Worm (Caenorhabditis elegans) whole organism, L3 larva: ENCODE results near the gene C16C8.10.
A peak's percentile ranks its signal among the peaks of the same experiment; 100 is the strongest.

Experiments used
- R02D3.7 ChIP-seq: fragments of 150-350 bp; optimal IDR thresholded peaks from 2 replicates; lab custom pipeline; 2014; ENCODE audit warnings: missing biosample characterization, missing genetic modification characterization
- ZK546.5 ChIP-seq: sonication (generic microtip); optimal IDR thresholded peaks from 2 replicates; lab custom pipeline; 2017; ENCODE audit warnings: missing biosample characterization, missing genetic modification characterization
- aly-2 ChIP-seq: fragments of 150-350 bp; optimal IDR thresholded peaks from 2 replicates; lab custom pipeline; 2014; ENCODE audit warnings: missing biosample characterization, missing genetic modification characterization
- ama-1 ChIP-seq: fragments of 150-350 bp; optimal IDR thresholded peaks from 2 replicates; lab custom pipeline; 2018
- ceh-16 ChIP-seq: sonication (generic microtip); optimal IDR thresholded peaks from 2 replicates; lab custom pipeline; 2017; ENCODE audit warnings: missing biosample characterization, missing genetic modification characterization
- ceh-28 ChIP-seq: fragments of 150-350 bp; optimal IDR thresholded peaks from 2 replicates; lab custom pipeline; 2014; ENCODE audit warnings: missing biosample characterization, missing genetic modification reagents, missing genetic modification characterization
- egl-5 ChIP-seq: fragments of 150-350 bp; optimal IDR thresholded peaks from 2 replicates; lab custom pipeline; 2017; ENCODE audit warnings: missing biosample characterization, missing genetic modification reagents, missing genetic modification characterization, inconsistent platforms
- elt-1 ChIP-seq: fragments of 150-350 bp; optimal IDR thresholded peaks from 2 replicates; lab custom pipeline; 2014; ENCODE audit warnings: missing biosample characterization, missing genetic modification characterization
- elt-2 ChIP-seq: sonication (generic microtip); optimal IDR thresholded peaks from 2 replicates; lab custom pipeline; 2016; ENCODE audit warnings: missing genetic modification reagents, mild to moderate bottlenecking, missing genetic modification characterization, missing compliant biosample characterization
- eor-1 ChIP-seq, 2 experiments: fragments of 150-350 bp; optimal IDR thresholded peaks; 2 replicates each; lab custom pipeline; 2014 to 2018; ENCODE audit warnings: missing biosample characterization in 2 of 2, missing genetic modification characterization in 2 of 2
- fkh-10 ChIP-seq: sonication (generic microtip); optimal IDR thresholded peaks from 2 replicates; lab custom pipeline; 2017; ENCODE audit warnings: missing biosample characterization, missing genetic modification reagents, missing genetic modification characterization
- fkh-2 ChIP-seq: fragments of 150-350 bp; optimal IDR thresholded peaks from 2 replicates; lab custom pipeline; 2014; ENCODE audit warnings: missing biosample characterization, missing genetic modification reagents, missing genetic modification characterization
- hmg-11 ChIP-seq: sonication (generic microtip); optimal IDR thresholded peaks from 2 replicates; lab custom pipeline; 2016; ENCODE audit warnings: missing genetic modification characterization, missing compliant biosample characterization
- lin-15B ChIP-seq: fragments of 150-350 bp; optimal IDR thresholded peaks from 2 replicates; lab custom pipeline; 2014; ENCODE audit warnings: missing biosample characterization, missing genetic modification characterization
- lin-39 ChIP-seq: fragments of 150-350 bp; optimal IDR thresholded peaks from 2 replicates; lab custom pipeline; 2018; ENCODE audit warnings: missing biosample characterization, missing genetic modification reagents, missing genetic modification characterization
- mml-1 ChIP-seq: fragments of 150-350 bp; sonication (generic microtip); optimal IDR thresholded peaks from 3 replicates; lab custom pipeline; 2014; ENCODE audit warnings: missing biosample characterization, missing genetic modification characterization
- nfya-1 ChIP-seq: sonication (generic microtip); optimal IDR thresholded peaks from 2 replicates; lab custom pipeline; 2017; ENCODE audit warnings: missing genetic modification characterization, mild to moderate bottlenecking, missing compliant biosample characterization, antibody characterized with exemption, moderate library complexity; ENCODE audit not compliant: insufficient read depth
- nhr-11 ChIP-seq: fragments of 150-350 bp; optimal IDR thresholded peaks from 2 replicates; lab custom pipeline; 2014; ENCODE audit warnings: missing biosample characterization, missing genetic modification characterization
- nhr-23 ChIP-seq: fragments of 150-350 bp; optimal IDR thresholded peaks from 2 replicates; lab custom pipeline; 2014; ENCODE audit warnings: missing biosample characterization, missing genetic modification reagents, missing genetic modification characterization
- nhr-237 ChIP-seq: fragments of 150-350 bp; optimal IDR thresholded peaks from 2 replicates; lab custom pipeline; 2014; ENCODE audit warnings: missing biosample characterization, missing genetic modification characterization
- nhr-28 ChIP-seq: fragments of 150-350 bp; optimal IDR thresholded peaks from 2 replicates; lab custom pipeline; 2014; ENCODE audit warnings: missing biosample characterization, missing genetic modification characterization
- nhr-43 ChIP-seq: sonication (generic microtip); optimal IDR thresholded peaks from 2 replicates; lab custom pipeline; 2016; ENCODE audit warnings: mild to moderate bottlenecking, missing genetic modification characterization, missing compliant biosample characterization; ENCODE audit not compliant: poor library complexity, severe bottlenecking
- nhr-67 ChIP-seq: fragments of 150-350 bp; optimal IDR thresholded peaks from 2 replicates; lab custom pipeline; 2014; ENCODE audit warnings: missing biosample characterization, missing genetic modification characterization
- pqm-1 ChIP-seq: fragments of 150-350 bp; optimal IDR thresholded peaks from 2 replicates; lab custom pipeline; 2017; ENCODE audit warnings: missing biosample characterization, missing genetic modification characterization, inconsistent platforms
- snpc-4 ChIP-seq: fragments of 150-350 bp; optimal IDR thresholded peaks from 2 replicates; lab custom pipeline; 2014; ENCODE audit warnings: missing biosample characterization, missing genetic modification characterization
- unc-39 ChIP-seq: sonication (generic microtip); optimal IDR thresholded peaks from 4 replicates; lab custom pipeline; 2017; ENCODE audit warnings: missing biosample characterization, missing genetic modification characterization
- unc-62 ChIP-seq: fragments of 150-350 bp; sonication (generic microtip); optimal IDR thresholded peaks from 4 replicates; lab custom pipeline; 2014; ENCODE audit warnings: missing biosample characterization, missing genetic modification reagents, missing genetic modification characterization
- zag-1 ChIP-seq: fragments of 150-350 bp; optimal IDR thresholded peaks from 2 replicates; lab custom pipeline; 2014; ENCODE audit warnings: missing biosample characterization, missing genetic modification characterization

C16C8.10 gene

DNA sequence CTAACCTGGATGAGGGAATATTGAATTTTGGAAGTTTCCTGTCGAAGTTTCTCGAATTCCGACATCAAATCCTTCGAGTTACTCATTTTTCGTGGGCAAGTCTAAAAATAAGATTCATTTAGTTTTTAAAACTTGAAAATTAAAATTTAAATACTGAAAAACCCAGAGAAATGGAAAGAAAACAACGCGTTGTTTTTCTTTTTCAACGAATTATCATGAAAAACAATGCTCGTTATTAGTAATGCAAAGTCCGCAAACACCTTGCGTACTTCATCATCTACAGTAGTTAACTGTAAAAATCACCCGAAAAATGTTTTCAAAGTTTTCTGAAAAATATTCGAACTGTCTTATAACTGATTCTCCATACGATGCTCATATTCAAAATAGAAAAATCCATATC, 20.2 kb downstream of the C16C8.10 start, which contains the start of gene C16C8.4:
TSS of gene C16C8.4 (minus strand) at position 101 of the 400 bp plus-strand sequence.
- TF ChIP-seq nhr-67 (tag; lab: Kevin White, UChicago): no peak

ce11 chrII:3443154-3443553, 21.3 kb downstream of the C16C8.10 start, which contains the start of gene C16C8.22:
TSS of gene C16C8.22 (minus strand) at chrII:3443254.
- TF ChIP-seq fkh-10 (GFP tag; lab: Kevin White, UChicago) (no peak), elt-2 (no peak), ceh-16 (tag; lab: Kevin White, UChicago) (no peak), nhr-23 (no peak), ZK546.5 (tag; lab: Kevin White, UChicago) (no peak), nhr-28 (tag; lab: Kevin White, UChicago) (no peak), eor-1 (tag; optimal IDR thresholded peaks at IDR 0.05; lab: Kevin White, UChicago) (no peak), ceh-28 (no peak), aly-2 (tag; lab: Kevin White, UChicago) (no peak)

DNA sequence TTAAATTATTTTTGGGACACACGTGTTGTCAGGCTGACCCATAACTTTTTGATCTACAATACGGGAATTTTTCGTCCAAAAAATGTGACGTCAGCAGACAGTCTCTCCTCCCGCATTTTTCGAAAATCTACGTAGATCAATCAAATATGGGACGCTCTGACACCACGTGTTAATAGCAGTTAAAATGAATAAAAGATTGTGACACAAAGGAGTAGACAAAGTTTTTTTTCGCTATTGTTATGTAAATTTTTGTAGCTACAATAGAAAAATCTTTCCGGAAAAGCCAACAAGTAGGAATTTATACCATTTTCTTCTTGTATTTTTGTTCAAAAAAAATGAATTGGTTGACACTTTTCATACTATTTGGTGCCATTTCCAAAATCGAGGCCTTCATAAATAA, 23.1 kb downstream of the C16C8.10 start, which contains the start of gene C16C8.27:
TSS of gene C16C8.27 (plus strand) at position 301 of the 400 bp plus-strand sequence.
- no peak for TF ChIP-seq unc-39 (tag; lab: Kevin White, UChicago)
- TF ChIP-seq nhr-23: no peak
- TF ChIP-seq egl-5 (tag; lab: Kevin White, UChicago): no peak

- TF ChIP-seq nhr-67 (tag; lab: Kevin White, UChicago) (no peak), zag-1 (tag; lab: Kevin White, UChicago) (no peak), ama-1 (lab: Kevin White, UChicago) (no peak), aly-2 (tag; lab: Kevin White, UChicago) (no peak), nhr-237 (no peak), nhr-43 (tag; lab: Kevin White, UChicago) (no peak), mml-1 (tag; lab: Kevin White, UChicago) (no peak)
These were observed 23.9 kb downstream of the C16C8.10 start, which contains the start of gene C16C8.17 for ce11 chrII:3440641-3440926. TSS of gene C16C8.17 (plus strand) at chrII:3440827.

- no peak for TF ChIP-seq fkh-10 (GFP tag; lab: Kevin White, UChicago)
- TF ChIP-seq hmg-11: no peak
- TF ChIP-seq pqm-1 (tag; lab: Kevin White, UChicago): peak; percentile 57
- TF ChIP-seq ZK546.5 (tag; lab: Kevin White, UChicago): no peak
- no peak for TF ChIP-seq elt-1 (tag; lab: Kevin White, UChicago)
- TF ChIP-seq elt-2: peak; percentile 89
- peak; percentile 57 for TF ChIP-seq snpc-4 (tag; lab: Kevin White, UChicago)
- TF ChIP-seq nhr-11 (tag; lab: Kevin White, UChicago): no peak
These were observed 24.4 kb downstream of the C16C8.10 start for ce11 chrII:3439842-3440640.

ce11 chrII:3439244-3439698, 25.2 kb downstream of the C16C8.10 start:
- TF ChIP-seq lin-39 (peak; percentile 56), nhr-23 (no peak), nfya-1 (tag; lab: Kevin White, UChicago) (peak; percentile 15), aly-2 (tag; lab: Kevin White, UChicago) (no peak), elt-2 (peak; percentile 96), pqm-1 (tag; lab: Kevin White, UChicago) (peak; percentile 69)

DNA sequence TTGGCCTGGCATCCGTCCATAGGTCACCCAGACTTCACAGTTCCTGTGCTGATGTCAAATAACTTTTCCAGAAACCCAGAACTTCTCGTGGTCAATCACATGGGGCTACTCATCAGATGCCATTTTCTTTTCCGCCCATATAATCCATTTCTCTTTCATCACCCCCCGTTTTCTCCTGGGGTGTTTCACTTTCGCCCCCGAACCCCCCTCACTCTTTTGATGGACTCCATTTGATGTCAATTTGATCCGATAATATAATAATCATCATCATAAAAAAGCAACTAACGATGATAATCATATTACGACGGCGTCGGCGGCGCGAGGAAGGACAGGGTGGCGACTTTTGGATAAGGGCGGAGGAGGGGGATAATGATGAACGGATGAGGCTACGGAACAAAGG, 26.2 kb downstream of the C16C8.10 start:
- TF ChIP-seq fkh-2 (no peak), R02D3.7 (tag; lab: Kevin White, UChicago) (no peak), ceh-28 (no peak), unc-62 (GFP tag; lab: Kevin White, UChicago) (no peak), lin-15B (tag; lab: Kevin White, UChicago) (no peak), nhr-28 (tag; lab: Kevin White, UChicago) (no peak)
